Fruit fly (Drosophila melanogaster) whole organism, embryonic: Measurements from ENCODE around the gene Ptpmeg2.

Source experiments
- Ada2b ChIP-seq: fragments of 200-800 bp; sonication (Bioruptor generic); IDR thresholded peaks from 2 replicates; pipeline ENCODE4 v1.3.6; 2022; ENCODE audit warnings: missing biosample characterization, missing genetic modification characterization
- Blimp-1 ChIP-seq: fragments of 200-800 bp; sonication (Bioruptor generic); optimal IDR thresholded peaks from 3 replicates; lab custom pipeline; 2018; ENCODE audit warnings: missing biosample characterization, missing genetic modification characterization, mild to moderate bottlenecking, moderate library complexity, missing genetic modification reagents
- CG10274 ChIP-seq: fragments of 200-800 bp; sonication (Bioruptor generic); optimal IDR thresholded peaks from 3 replicates; lab custom pipeline; 2017; ENCODE audit warnings: missing biosample characterization, mild to moderate bottlenecking, missing genetic modification characterization
- CG11085 ChIP-seq: fragments of 200-800 bp; sonication (Bioruptor generic); IDR thresholded peaks from 2 replicates; pipeline ENCODE4 v1.3.6; 2022; ENCODE audit warnings: missing biosample characterization, missing genetic modification characterization
- CG11723 ChIP-seq: fragments of 200-800 bp; sonication (Bioruptor generic); optimal IDR thresholded peaks from 2 replicates; lab custom pipeline; 2017; ENCODE audit warnings: missing biosample characterization, mild to moderate bottlenecking, missing genetic modification characterization
- CG12299 ChIP-seq: fragments of 200-800 bp; sonication (Bioruptor generic); optimal IDR thresholded peaks from 2 replicates; lab custom pipeline; 2018; ENCODE audit warnings: missing biosample characterization, mild to moderate bottlenecking, missing genetic modification characterization
- CG12659 ChIP-seq: fragments of 200-800 bp; sonication (Bioruptor generic); optimal IDR thresholded peaks from 3 replicates; lab custom pipeline; 2017; ENCODE audit warnings: mild to moderate bottlenecking, missing biosample characterization, missing genetic modification reagents, missing genetic modification characterization
- CG14050 ChIP-seq: fragments of 200-800 bp; sonication (Bioruptor generic); IDR thresholded peaks from 3 replicates; pipeline ENCODE4 v1.3.6; 2022; ENCODE audit warnings: missing biosample characterization, missing genetic modification characterization
- CG15601 ChIP-seq: fragments of 200-800 bp; sonication (Bioruptor generic); optimal IDR thresholded peaks from 3 replicates; lab custom pipeline; 2019; ENCODE audit warnings: missing biosample characterization, mild to moderate bottlenecking, missing genetic modification characterization, moderate library complexity
- CG16815 ChIP-seq: fragments of 200-800 bp; sonication (Bioruptor generic); optimal IDR thresholded peaks from 3 replicates; lab custom pipeline; 2017; ENCODE audit warnings: missing biosample characterization, mild to moderate bottlenecking, missing genetic modification characterization
- CG18262 ChIP-seq: fragments of 200-800 bp; optimal IDR thresholded peaks from 3 replicates; lab custom pipeline; 2019; ENCODE audit warnings: missing biosample characterization, mild to moderate bottlenecking, missing genetic modification characterization, moderate library complexity
- CG2889 ChIP-seq: fragments of 200-800 bp; sonication (Bioruptor generic); IDR thresholded peaks from 3 replicates; pipeline ENCODE4 v1.3.6; 2022; ENCODE audit warnings: missing biosample characterization, missing genetic modification characterization
- CG3065 ChIP-seq: fragments of 200-800 bp; sonication (Bioruptor generic); optimal IDR thresholded peaks from 2 replicates; lab custom pipeline; 2016; ENCODE audit warnings: missing biosample characterization, missing genetic modification characterization
- CG31365 ChIP-seq: fragments of 200-800 bp; sonication (Bioruptor generic); optimal IDR thresholded peaks from 2 replicates; lab custom pipeline; 2018; ENCODE audit warnings: missing biosample characterization, mild to moderate bottlenecking, missing genetic modification characterization
- CG32767 ChIP-seq: fragments of 200-800 bp; sonication (Bioruptor generic); IDR thresholded peaks from 2 replicates; pipeline ENCODE4 v1.3.6; 2022; ENCODE audit warnings: missing biosample characterization, missing genetic modification characterization
- CG33557 ChIP-seq: fragments of 200-800 bp; sonication (Bioruptor generic); optimal IDR thresholded peaks from 2 replicates; lab custom pipeline; 2019; ENCODE audit warnings: missing biosample characterization, mild to moderate bottlenecking, missing genetic modification characterization, moderate library complexity
- CG3838 ChIP-seq: fragments of 200-800 bp; sonication (Bioruptor generic); optimal IDR thresholded peaks from 3 replicates; lab custom pipeline; 2016; ENCODE audit warnings: missing biosample characterization, missing genetic modification characterization
- CG5180 ChIP-seq: fragments of 200-800 bp; sonication (Bioruptor generic); optimal IDR thresholded peaks from 3 replicates; lab custom pipeline; 2017; ENCODE audit warnings: missing biosample characterization, missing genetic modification characterization, mild to moderate bottlenecking, moderate library complexity, missing genetic modification reagents
- CG7372 ChIP-seq: fragments of 200-800 bp; sonication (Bioruptor generic); IDR thresholded peaks from 2 replicates; pipeline ENCODE4 v1.3.6; 2022; ENCODE audit warnings: missing biosample characterization, missing genetic modification characterization
- CG9876 ChIP-seq: fragments of 200-800 bp; sonication (Bioruptor generic); optimal IDR thresholded peaks from 2 replicates; lab custom pipeline; 2016; ENCODE audit warnings: missing biosample characterization, missing genetic modification characterization
- CG9932 ChIP-seq: fragments of 200-800 bp; sonication (Bioruptor generic); IDR thresholded peaks from 2 replicates; pipeline ENCODE4 v1.3.6; 2022; ENCODE audit warnings: missing biosample characterization, missing genetic modification characterization
- CoRest ChIP-seq: fragments of 200-800 bp; sonication (Bioruptor generic); optimal IDR thresholded peaks from 3 replicates; lab custom pipeline; 2018; ENCODE audit warnings: missing biosample characterization, mild to moderate bottlenecking, missing genetic modification characterization, moderate library complexity
- D19A ChIP-seq: fragments of 200-800 bp; optimal IDR thresholded peaks from 3 replicates; lab custom pipeline; 2019; ENCODE audit warnings: missing biosample characterization, mild to moderate bottlenecking, missing genetic modification characterization, moderate library complexity
- Dek ChIP-seq: fragments of 200-800 bp; sonication (Bioruptor generic); optimal IDR thresholded peaks from 3 replicates; lab custom pipeline; 2019; ENCODE audit warnings: missing biosample characterization, mild to moderate bottlenecking, missing genetic modification characterization, moderate library complexity
- Dll ChIP-seq: fragments of 200-800 bp; sonication (Bioruptor generic); IDR thresholded peaks from 4 replicates; pipeline ENCODE4 v1.3.6; 2022; ENCODE audit warnings: missing biosample characterization, missing genetic modification characterization; ENCODE audit not compliant: partially characterized antibody
- HmgD ChIP-seq: fragments of 200-800 bp; sonication (Bioruptor generic); optimal IDR thresholded peaks from 3 replicates; lab custom pipeline; 2016; ENCODE audit warnings: missing biosample characterization, missing genetic modification characterization
- Hr39 ChIP-seq: fragments of >200 bp; optimal IDR thresholded peaks from 2 replicates; lab custom pipeline; 2017
- Mes4 ChIP-seq: fragments of 200-800 bp; sonication (Bioruptor generic); optimal IDR thresholded peaks from 2 replicates; lab custom pipeline; 2016; ENCODE audit warnings: missing biosample characterization, missing genetic modification characterization
- Oaz ChIP-seq: fragments of 200-800 bp; sonication (Bioruptor generic); IDR thresholded peaks from 2 replicates; pipeline ENCODE4 v1.3.6; 2022; ENCODE audit warnings: missing biosample characterization, missing genetic modification characterization
- Ptx1 ChIP-seq: fragments of 200-800 bp; sonication (Bioruptor generic); IDR thresholded peaks from 2 replicates; pipeline ENCODE4 v1.3.6; 2022; ENCODE audit warnings: missing biosample characterization, missing genetic modification characterization
- Ravus ChIP-seq: fragments of 200-800 bp; sonication (Bioruptor generic); IDR thresholded peaks from 2 replicates; pipeline ENCODE4 v1.3.6; 2022; ENCODE audit warnings: missing biosample characterization, missing genetic modification characterization
- Rfx ChIP-seq: fragments of 200-800 bp; sonication (Bioruptor generic); IDR thresholded peaks from 2 replicates; pipeline ENCODE4 v1.3.6; 2022; ENCODE audit warnings: missing biosample characterization, missing genetic modification characterization
- Usf ChIP-seq: fragments of 200-800 bp; sonication (Bioruptor generic); optimal IDR thresholded peaks from 2 replicates; lab custom pipeline; 2017; ENCODE audit warnings: missing genotype, missing biosample characterization, missing genetic modification characterization
- btn ChIP-seq: fragments of 200-800 bp; sonication (Bioruptor generic); optimal IDR thresholded peaks from 2 replicates; lab custom pipeline; 2016; ENCODE audit warnings: missing biosample characterization, missing genetic modification characterization
- cg ChIP-seq: fragments of 200-800 bp; sonication (Bioruptor generic); optimal IDR thresholded peaks from 3 replicates; lab custom pipeline; 2019; ENCODE audit warnings: missing biosample characterization, mild to moderate bottlenecking, missing genetic modification characterization, moderate library complexity
- chm ChIP-seq: fragments of 200-800 bp; sonication (Bioruptor generic); IDR thresholded peaks from 2 replicates; pipeline ENCODE4 v1.3.6; 2022; ENCODE audit warnings: missing biosample characterization, missing genetic modification characterization
- cwo ChIP-seq: fragments of 200-800 bp; sonication (Bioruptor generic); optimal IDR thresholded peaks from 3 replicates; lab custom pipeline; 2017; ENCODE audit warnings: missing biosample characterization, missing genetic modification characterization, mild to moderate bottlenecking, moderate library complexity, missing genetic modification reagents
- dimm ChIP-seq: fragments of 200-800 bp; sonication (Bioruptor generic); IDR thresholded peaks from 2 replicates; pipeline ENCODE4 v1.3.6; 2022; ENCODE audit warnings: missing biosample characterization, missing genetic modification characterization
- dmrt11E ChIP-seq: fragments of 200-800 bp; sonication (Bioruptor generic); optimal IDR thresholded peaks from 3 replicates; lab custom pipeline; 2018; ENCODE audit warnings: missing biosample characterization, mild to moderate bottlenecking, missing genetic modification characterization, moderate library complexity
- gcm ChIP-seq: fragments of 200-800 bp; sonication (Bioruptor generic); optimal IDR thresholded peaks from 2 replicates; lab custom pipeline; 2019; ENCODE audit warnings: missing biosample characterization, mild to moderate bottlenecking, missing genetic modification characterization, moderate library complexity
- gro ChIP-seq: fragments of 200-800 bp; sonication (Bioruptor generic); optimal IDR thresholded peaks from 2 replicates; lab custom pipeline; 2016; ENCODE audit warnings: missing biosample characterization, missing genetic modification characterization
- gsb ChIP-seq: fragments of 200-800 bp; sonication (Bioruptor generic); IDR thresholded peaks from 2 replicates; pipeline ENCODE4 v1.3.6; 2022; ENCODE audit warnings: missing biosample characterization, missing genetic modification characterization
- gt ChIP-seq: fragments of 200-800 bp; sonication (Bioruptor generic); IDR thresholded peaks from 2 replicates; pipeline ENCODE4 v1.3.6; 2022; ENCODE audit warnings: missing biosample characterization, missing genetic modification characterization
- ham ChIP-seq: fragments of 200-800 bp; sonication (Bioruptor generic); IDR thresholded peaks from 2 replicates; pipeline ENCODE4 v1.3.6; 2022; ENCODE audit warnings: missing biosample characterization, missing genetic modification characterization
- her ChIP-seq: fragments of 200-800 bp; sonication (Bioruptor generic); optimal IDR thresholded peaks from 2 replicates; lab custom pipeline; 2016; ENCODE audit warnings: missing biosample characterization, missing genetic modification characterization
- ken ChIP-seq: fragments of 200-800 bp; sonication (Bioruptor generic); IDR thresholded peaks from 3 replicates; pipeline ENCODE4 v1.3.6; 2022; ENCODE audit warnings: missing biosample characterization, missing genetic modification characterization
- nau ChIP-seq: fragments of 200-800 bp; sonication (Bioruptor generic); optimal IDR thresholded peaks from 3 replicates; lab custom pipeline; 2017; ENCODE audit warnings: missing biosample characterization, mild to moderate bottlenecking, missing genetic modification characterization, missing genetic modification reagents
- psq ChIP-seq: fragments of 200-800 bp; sonication (Bioruptor generic); optimal IDR thresholded peaks from 2 replicates; lab custom pipeline; 2017; ENCODE audit warnings: missing biosample characterization, missing genetic modification characterization
- sug ChIP-seq: fragments of 200-800 bp; optimal IDR thresholded peaks from 2 replicates; lab custom pipeline; 2019; ENCODE audit warnings: missing biosample characterization, mild to moderate bottlenecking, missing genetic modification characterization, moderate library complexity
- trem ChIP-seq: fragments of 200-800 bp; optimal IDR thresholded peaks from 3 replicates; lab custom pipeline; 2019; ENCODE audit warnings: missing biosample characterization, mild to moderate bottlenecking, missing genetic modification characterization, moderate library complexity

The Ptpmeg2 gene

DNA sequence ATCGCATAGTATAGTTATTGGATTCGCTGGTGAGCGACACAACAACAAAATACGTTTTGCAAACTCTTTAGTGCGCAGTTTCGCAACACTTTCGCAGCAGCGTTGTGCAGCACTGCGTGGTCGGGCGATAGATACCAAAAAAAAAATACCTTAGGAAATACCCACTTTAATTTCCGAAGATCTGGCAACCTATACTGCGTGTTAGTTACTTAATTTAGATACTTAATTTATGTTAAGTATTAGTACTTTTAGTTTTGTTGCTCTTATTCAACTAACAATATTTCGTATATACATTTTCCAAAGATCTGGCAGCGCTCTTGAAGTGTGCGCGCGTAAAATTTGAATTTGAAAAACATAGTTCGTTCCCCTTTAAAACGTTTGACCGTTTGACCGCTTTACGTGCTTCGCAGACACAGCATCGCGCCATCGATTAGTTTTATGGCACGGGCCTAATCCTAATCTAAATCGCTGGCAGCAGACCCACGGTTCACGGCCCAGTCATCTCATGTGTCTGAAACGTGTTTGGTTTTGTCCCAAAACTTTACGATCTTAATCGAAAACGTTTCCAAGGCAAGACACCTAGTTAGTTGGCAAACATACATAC, 78.9 kb downstream of the Ptpmeg2 start, which contains the start of gene LPCAT (continued):
- TF ChIP-seq Hr39 (lab: Kevin White, UChicago) (no peak), CG14050 (GFP tag; lab: Robert Waterston, UW) (peak; percentile 65), CG12659 (GFP tag; lab: Kevin White, UChicago) (peak; percentile 73), CG31365 (tag; lab: Kevin White, UChicago) (peak; percentile 29), cwo (GFP tag; lab: Kevin White, UChicago) (peak; percentile 98), Usf (GFP tag; lab: Kevin White, UChicago) (peak; percentile 55), CG7372 (GFP tag; lab: Robert Waterston, UW) (peak; percentile 72), CG16815 (GFP tag; lab: Kevin White, UChicago) (peak; percentile 23), her (GFP tag; lab: Kevin White, UChicago) (peak; percentile 61), Ravus (peak; percentile 5; the same call in 1 of the 2 replicates), ken (GFP tag; lab: Robert Waterston, UW) (peak; percentile 90), Mes4 (GFP tag; lab: Kevin White, UChicago) (no peak), CG5180 (GFP tag; lab: Kevin White, UChicago) (peak; percentile 11), CG2889 (GFP tag; lab: Robert Waterston, UW) (peak; percentile 81), dmrt11E (peak; percentile 44), dimm (GFP tag; lab: Robert Waterston, UW) (no peak), Oaz (GFP tag; lab: Robert Waterston, UW) (peak; percentile 39; the same call in 1 of the 2 replicates), CG9932 (GFP tag; lab: Robert Waterston, UW) (peak; percentile 93), Blimp-1 (GFP tag; lab: Kevin White, UChicago) (peak; percentile 54), Ada2b (GFP tag; lab: Robert Waterston, UW) (peak; percentile 47; the same call in 1 of the 2 replicates), gcm (no peak), psq (GFP tag; lab: Kevin White, UChicago) (no peak), CG11085 (GFP tag; lab: Robert Waterston, UW) (peak; percentile 74; the same call in 1 of the 2 replicates), CG15601 (tag; lab: Kevin White, UChicago) (peak; percentile 40), HmgD (GFP tag; lab: Kevin White, UChicago) (peak; percentile 79), CG32767 (GFP tag; lab: Robert Waterston, UW) (peak; percentile 18; the same call in 1 of the 2 replicates), CG3065 (no peak), CG18262 (tag; lab: Kevin White, UChicago) (peak; percentile 25), Dll (GFP tag; lab: Robert Waterston, UW) (peak; percentile 89), CG33557 (GFP tag; lab: Kevin White, UChicago) (peak; percentile 15), CG3838 (GFP tag; lab: Kevin White, UChicago) (no peak), Dek (tag; lab: Kevin White, UChicago) (no peak), nau (GFP tag; lab: Kevin White, UChicago) (no peak), Rfx (GFP tag; lab: Robert Waterston, UW) (peak; percentile 90), CoRest (tag; lab: Kevin White, UChicago) (peak; percentile 57), ham (GFP tag; lab: Robert Waterston, UW) (no peak), gsb (GFP tag; lab: Robert Waterston, UW) (peak; percentile 67; the same call in 1 of the 2 replicates), Ptx1 (GFP tag; lab: Robert Waterston, UW) (peak; percentile 88), CG9876 (peak; percentile 66), gt (GFP tag; lab: Robert Waterston, UW) (0 out of 2 replicates have a peak, but pooled peaks have one; percentile 32), btn (GFP tag; lab: Kevin White, UChicago) (peak; percentile 12), cg (GFP tag; lab: Kevin White, UChicago) (peak; percentile 7), chm (peak; percentile 65), D19A (tag; lab: Kevin White, UChicago) (peak; percentile 1), CG11723 (GFP tag; lab: Kevin White, UChicago) (no peak), CG12299 (tag; lab: Kevin White, UChicago) (no peak), trem (peak; percentile 40), sug (tag; lab: Kevin White, UChicago) (no peak), CG10274 (GFP tag; lab: Kevin White, UChicago) (peak; percentile 35), gro (peak; percentile 80)
